Worm (Caenorhabditis elegans) whole organism, mixed stage, embryonic: Measurements from ENCODE around the gene R05G6.4.
A peak's percentile ranks its signal among the peaks of the same experiment; 100 is the strongest.

Source experiments
- bed-3 ChIP-seq: fragments of 200-800 bp; sonication (Bioruptor generic); optimal IDR thresholded peaks from 3 replicates; lab custom pipeline; 2018; ENCODE audit warnings: mild to moderate bottlenecking, missing genetic modification characterization, moderate library complexity, missing compliant biosample characterization
- blmp-1 ChIP-seq: fragments of 150-350 bp; optimal IDR thresholded peaks from 2 replicates; lab custom pipeline; 2014; ENCODE audit warnings: missing biosample characterization, missing genetic modification characterization
- ceh-39 ChIP-seq: fragments of 150-350 bp; optimal IDR thresholded peaks from 2 replicates; lab custom pipeline; 2014; ENCODE audit warnings: missing biosample characterization, missing genetic modification characterization
- ceh-43 ChIP-seq: fragments of 200-800 bp; sonication (Bioruptor generic); optimal IDR thresholded peaks from 2 replicates; lab custom pipeline; 2018; ENCODE audit warnings: mild to moderate bottlenecking, missing genetic modification characterization, moderate library complexity, missing compliant biosample characterization
- ceh-83 ChIP-seq: fragments of 200-800 bp; sonication (Bioruptor generic); optimal IDR thresholded peaks from 2 replicates; lab custom pipeline; 2018; ENCODE audit warnings: mild to moderate bottlenecking, missing genetic modification characterization, missing compliant biosample characterization
- ces-1 ChIP-seq: fragments of 150-350 bp; optimal IDR thresholded peaks from 2 replicates; lab custom pipeline; 2014; ENCODE audit warnings: missing biosample characterization, missing genetic modification reagents, missing genetic modification characterization
- cnd-1 ChIP-seq: fragments of 200-800 bp; sonication (Bioruptor generic); optimal IDR thresholded peaks from 2 replicates; lab custom pipeline; 2018; ENCODE audit warnings: mild to moderate bottlenecking, missing genetic modification characterization, missing compliant biosample characterization
- drap-1 ChIP-seq: fragments of 200-800 bp; sonication (Bioruptor generic); optimal IDR thresholded peaks from 3 replicates; lab custom pipeline; 2018; ENCODE audit warnings: mild to moderate bottlenecking, missing genetic modification characterization, missing compliant biosample characterization
- elt-1 ChIP-seq: sonication (generic microtip); optimal IDR thresholded peaks from 2 replicates; lab custom pipeline; 2017; ENCODE audit warnings: missing genetic modification characterization, mild to moderate bottlenecking, missing compliant biosample characterization, antibody characterized with exemption, moderate library complexity, borderline replicate concordance; ENCODE audit not compliant: insufficient read depth
- elt-3 ChIP-seq: fragments of 150-350 bp; optimal IDR thresholded peaks from 2 replicates; lab custom pipeline; 2014; ENCODE audit warnings: missing biosample characterization, missing genetic modification characterization
- flh-1 ChIP-seq: fragments of 200-800 bp; sonication (Bioruptor generic); optimal IDR thresholded peaks from 2 replicates; lab custom pipeline; 2018; ENCODE audit warnings: mild to moderate bottlenecking, missing genetic modification characterization, moderate library complexity, missing compliant biosample characterization
- hlh-1 ChIP-seq: fragments of 150-350 bp; optimal IDR thresholded peaks from 2 replicates; lab custom pipeline; 2014; ENCODE audit warnings: missing biosample characterization, missing genetic modification reagents, missing genetic modification characterization
- lin-13 ChIP-seq: fragments of 150-350 bp; optimal IDR thresholded peaks from 2 replicates; lab custom pipeline; 2014; ENCODE audit warnings: missing biosample characterization, missing genetic modification characterization
- lin-32 ChIP-seq: fragments of 200-800 bp; sonication (Bioruptor generic); optimal IDR thresholded peaks from 2 replicates; lab custom pipeline; 2018; ENCODE audit warnings: mild to moderate bottlenecking, missing genetic modification characterization, missing compliant biosample characterization
- lsy-2 ChIP-seq: fragments of 150-350 bp; optimal IDR thresholded peaks from 2 replicates; lab custom pipeline; 2014; ENCODE audit warnings: missing biosample characterization, missing genetic modification characterization
- mab-5 ChIP-seq: fragments of 150-350 bp; optimal IDR thresholded peaks from 2 replicates; lab custom pipeline; 2014; ENCODE audit warnings: missing biosample characterization, missing genetic modification characterization
- mep-1 ChIP-seq: fragments of 150-350 bp; optimal IDR thresholded peaks from 2 replicates; lab custom pipeline; 2017; ENCODE audit warnings: missing biosample characterization, missing genetic modification reagents, missing genetic modification characterization, inconsistent platforms
- mls-2 ChIP-seq: sonication (generic microtip); optimal IDR thresholded peaks from 2 replicates; lab custom pipeline; 2016; ENCODE audit warnings: mild to moderate bottlenecking, missing genetic modification characterization, moderate library complexity, missing compliant biosample characterization
- nhr-12 ChIP-seq: fragments of 150-350 bp; optimal IDR thresholded peaks from 2 replicates; lab custom pipeline; 2014; ENCODE audit warnings: missing biosample characterization, missing genetic modification characterization
- nhr-237 ChIP-seq: fragments of 150-350 bp; optimal IDR thresholded peaks from 2 replicates; lab custom pipeline; 2014; ENCODE audit warnings: missing biosample characterization, missing genetic modification characterization
- nhr-28 ChIP-seq: fragments of 150-350 bp; optimal IDR thresholded peaks from 2 replicates; lab custom pipeline; 2014; ENCODE audit warnings: missing biosample characterization, missing genetic modification characterization
- nhr-76 ChIP-seq: sonication (generic microtip); optimal IDR thresholded peaks from 2 replicates; lab custom pipeline; 2017; ENCODE audit warnings: missing biosample characterization, missing genetic modification characterization
- pha-4 ChIP-seq: fragments of 150-350 bp; optimal IDR thresholded peaks from 2 replicates; lab custom pipeline; 2018; ENCODE audit warnings: missing biosample characterization, missing genetic modification reagents, missing genetic modification characterization
- sem-2 ChIP-seq: fragments of 200-800 bp; sonication (Bioruptor generic); optimal IDR thresholded peaks from 2 replicates; lab custom pipeline; 2018; ENCODE audit warnings: mild to moderate bottlenecking, missing genetic modification characterization, missing compliant biosample characterization
- snpc-4 ChIP-seq: fragments of 150-350 bp; optimal IDR thresholded peaks from 2 replicates; lab custom pipeline; 2014; ENCODE audit warnings: missing biosample characterization, missing genetic modification characterization
- sptf-1 ChIP-seq: sonication (generic microtip); optimal IDR thresholded peaks from 2 replicates; lab custom pipeline; 2017; ENCODE audit warnings: mild to moderate bottlenecking, missing genetic modification characterization, moderate library complexity, missing compliant biosample characterization
- tbx-8 ChIP-seq: fragments of 200-800 bp; sonication (Bioruptor generic); optimal IDR thresholded peaks from 2 replicates; lab custom pipeline; 2018; ENCODE audit warnings: mild to moderate bottlenecking, missing genetic modification characterization, moderate library complexity, missing compliant biosample characterization
- unc-120 ChIP-seq: sonication (generic microtip); optimal IDR thresholded peaks from 2 replicates; lab custom pipeline; 2017; ENCODE audit warnings: missing genetic modification characterization, missing compliant biosample characterization; ENCODE audit not compliant: poor library complexity, severe bottlenecking
- unc-39 ChIP-seq: fragments of 150-350 bp; optimal IDR thresholded peaks from 2 replicates; lab custom pipeline; 2014; ENCODE audit warnings: missing biosample characterization, missing genetic modification characterization
- unc-62 ChIP-seq: fragments of 150-350 bp; optimal IDR thresholded peaks from 2 replicates; lab custom pipeline; 2014; ENCODE audit warnings: missing biosample characterization, missing genetic modification reagents, missing genetic modification characterization
- zip-8 ChIP-seq: fragments of 150-350 bp; optimal IDR thresholded peaks from 2 replicates; lab custom pipeline; 2014; ENCODE audit warnings: missing biosample characterization, missing genetic modification characterization
- ztf-11 ChIP-seq: fragments of 150-350 bp; optimal IDR thresholded peaks from 2 replicates; lab custom pipeline; 2014; ENCODE audit warnings: missing biosample characterization, missing genetic modification characterization

Gene R05G6.4

DNA sequence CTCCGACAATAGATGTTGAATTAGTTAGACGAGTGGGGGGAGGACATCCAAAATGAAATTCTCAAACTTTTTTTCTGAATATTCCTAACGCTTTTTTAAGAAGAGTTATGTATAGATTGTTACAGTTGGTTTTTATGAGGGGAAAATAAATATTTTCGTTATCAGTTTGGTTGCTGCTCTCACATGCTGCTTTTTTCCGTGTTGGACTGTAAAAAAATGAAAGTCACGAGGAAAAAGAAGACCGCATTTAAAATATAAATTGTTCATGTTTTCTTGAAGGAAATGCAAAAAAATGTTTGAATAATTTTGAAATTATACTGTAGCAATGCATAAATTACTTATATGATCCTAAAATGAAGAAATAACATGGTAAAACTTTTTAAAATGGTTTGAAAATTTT, 7.8 kb downstream of the R05G6.4 start:
- no peak for TF ChIP-seq lin-32 (GFP tag; lab: Kevin White, UChicago)
- no peak for TF ChIP-seq unc-120 (tag; lab: Kevin White, UChicago)
- no peak for TF ChIP-seq ztf-11
- no peak for TF ChIP-seq flh-1
- TF ChIP-seq mab-5, result no peak
- no peak for TF ChIP-seq sem-2
- TF ChIP-seq nhr-12 (tag; lab: Kevin White, UChicago), result no peak
- no peak for TF ChIP-seq lsy-2 (tag; lab: Kevin White, UChicago)
- no peak for TF ChIP-seq drap-1 (GFP tag; lab: Kevin White, UChicago)
- TF ChIP-seq bed-3, result no peak
- no peak for TF ChIP-seq ceh-39
- no peak for TF ChIP-seq unc-39 (tag; lab: Kevin White, UChicago)
- TF ChIP-seq unc-62, result no peak
- TF ChIP-seq nhr-76 (tag; lab: Kevin White, UChicago), result no peak
- no peak for TF ChIP-seq nhr-237 (tag; lab: Kevin White, UChicago)
- no peak for TF ChIP-seq zip-8 (tag; lab: Kevin White, UChicago)
- TF ChIP-seq ces-1 (GFP tag; lab: Kevin White, UChicago), result no peak
- no peak for TF ChIP-seq mls-2
- TF ChIP-seq snpc-4 (tag; lab: Kevin White, UChicago), result no peak

DNA sequence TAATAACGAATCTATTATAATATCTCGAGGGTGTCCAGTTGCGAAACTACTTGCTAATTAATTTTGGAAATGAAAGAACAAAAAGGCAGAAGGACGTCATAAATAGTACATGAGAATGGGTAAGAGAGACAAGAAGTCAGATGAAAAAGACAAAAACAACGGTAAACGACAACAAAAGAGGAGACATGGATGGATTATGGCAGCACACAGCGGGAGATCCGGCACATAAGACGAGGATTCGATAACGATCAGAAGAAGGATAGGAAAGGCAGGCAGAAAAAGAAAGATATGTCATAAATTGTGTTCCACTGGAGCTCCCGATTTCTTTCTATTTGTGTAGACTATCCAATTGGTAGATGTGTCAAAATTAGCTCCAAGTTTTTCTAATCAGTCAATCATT, 8.6 kb downstream of the R05G6.4 start:
- TF ChIP-seq elt-1 (tag; lab: Kevin White, UChicago), result peak; percentile 50
- TF ChIP-seq hlh-1 (tag; lab: Kevin White, UChicago), result no peak
- TF ChIP-seq mls-2, result peak; percentile 43

DNA sequence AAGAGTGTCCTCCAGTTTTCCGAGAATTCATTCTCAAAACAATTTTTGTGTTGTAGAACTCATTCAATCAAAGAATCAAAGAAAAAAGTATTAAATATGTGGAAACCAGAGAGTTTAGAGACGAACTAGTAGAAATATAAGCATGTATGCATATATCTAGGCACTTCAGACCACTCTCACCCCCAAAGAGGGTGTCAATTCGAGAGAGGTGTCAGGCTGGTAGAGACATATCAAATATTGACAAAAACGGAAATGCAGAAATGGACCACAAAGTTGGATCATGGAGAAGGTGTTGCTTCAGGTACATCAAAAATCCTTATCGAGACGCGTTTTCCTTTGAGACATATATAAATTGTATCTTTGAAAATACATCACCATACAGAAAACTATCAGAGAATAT, 10.7 kb downstream of the R05G6.4 start:
- TF ChIP-seq flh-1 (no peak), pha-4 (peak; percentile 51)

DNA sequence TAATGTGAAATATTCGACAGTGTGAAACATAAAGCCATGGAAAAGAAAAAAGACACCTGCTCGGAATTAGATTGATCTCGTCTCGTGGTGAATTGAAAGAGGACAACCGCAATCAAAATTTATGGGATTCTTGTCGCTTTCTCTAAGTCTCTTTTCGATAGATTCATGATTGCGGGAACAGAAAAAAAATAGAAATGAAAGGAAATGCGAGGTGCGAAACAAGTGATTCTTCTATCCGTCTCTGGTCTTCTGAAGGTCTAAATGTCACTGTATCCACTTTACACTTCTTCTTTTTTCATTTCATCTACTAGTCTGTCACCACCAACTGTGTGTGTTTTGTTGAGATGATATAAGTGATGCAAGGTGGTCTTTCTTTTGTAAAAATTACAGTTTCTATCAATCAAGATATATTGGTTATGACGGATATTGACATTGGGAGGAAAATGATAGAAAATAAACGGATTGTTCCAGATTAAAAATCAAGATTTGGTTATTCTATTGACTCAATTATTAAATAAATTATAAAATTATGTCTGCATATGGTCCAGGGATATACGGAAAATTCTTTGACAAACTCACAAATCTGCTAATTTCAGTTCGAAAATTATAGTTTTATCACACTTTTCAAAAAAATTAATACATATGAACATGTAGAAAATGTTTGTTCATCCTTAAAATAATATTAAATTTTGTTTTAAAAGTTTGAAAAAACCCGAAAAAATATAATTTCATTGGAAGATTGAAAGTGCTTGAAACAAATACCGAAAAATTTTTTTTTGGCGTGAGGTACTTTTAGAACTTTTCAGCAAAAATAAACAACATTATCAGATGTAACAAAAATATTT, 17.4 kb downstream of the R05G6.4 start:
- TF ChIP-seq flh-1 (no peak), pha-4 (no peak), tbx-8 (GFP tag; lab: Kevin White, UChicago) (no peak), unc-120 (tag; lab: Kevin White, UChicago) (no peak), nhr-28 (no peak), mep-1 (no peak), lin-32 (GFP tag; lab: Kevin White, UChicago) (no peak), sem-2 (no peak), bed-3 (no peak), ceh-83 (GFP tag; lab: Kevin White, UChicago) (no peak), cnd-1 (tag; lab: Kevin White, UChicago) (no peak), hlh-1 (tag; lab: Kevin White, UChicago) (no peak), nhr-12 (tag; lab: Kevin White, UChicago) (no peak), blmp-1 (no peak), lin-13 (tag; lab: Kevin White, UChicago) (no peak), unc-39 (tag; lab: Kevin White, UChicago) (no peak), unc-62 (no peak)

DNA sequence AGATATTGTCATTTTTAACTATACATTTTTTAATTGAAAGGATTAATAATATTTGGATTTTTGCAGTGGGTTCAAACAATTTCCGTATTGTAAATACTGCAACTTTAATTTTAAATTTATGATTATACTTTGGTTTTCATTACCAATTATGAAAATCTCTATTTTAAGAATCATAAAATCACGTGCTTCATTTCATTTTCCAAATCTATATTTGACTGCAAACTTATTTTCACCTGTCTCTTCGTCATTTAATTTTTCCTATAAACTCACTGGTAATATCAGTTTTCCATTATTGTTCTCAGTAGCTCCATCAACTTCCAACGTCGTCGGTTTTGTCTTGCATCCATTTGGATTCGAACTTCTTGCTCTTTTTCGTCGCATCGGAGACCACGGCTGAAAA, 19.3 kb downstream of the R05G6.4 start, which contains the start of gene R05G6.1:
TSS of gene R05G6.1 (plus strand) at position 301 of the 400 bp plus-strand sequence.
- no peak for TF ChIP-seq lsy-2 (tag; lab: Kevin White, UChicago)
- no peak for TF ChIP-seq lin-32 (GFP tag; lab: Kevin White, UChicago)
- TF ChIP-seq ceh-83 (GFP tag; lab: Kevin White, UChicago), result no peak
- no peak for TF ChIP-seq unc-39 (tag; lab: Kevin White, UChicago)
- TF ChIP-seq sptf-1 (tag; lab: Kevin White, UChicago), result no peak
- no peak for TF ChIP-seq unc-120 (tag; lab: Kevin White, UChicago)
- TF ChIP-seq unc-62, result no peak
- TF ChIP-seq nhr-237 (tag; lab: Kevin White, UChicago), result no peak
- TF ChIP-seq flh-1, result no peak
- TF ChIP-seq ceh-43 (GFP tag; lab: Kevin White, UChicago), result no peak
- no peak for TF ChIP-seq hlh-1 (tag; lab: Kevin White, UChicago)
- TF ChIP-seq elt-3 (tag; lab: Kevin White, UChicago), result no peak
- TF ChIP-seq nhr-12 (tag; lab: Kevin White, UChicago), result no peak
- TF ChIP-seq nhr-76 (tag; lab: Kevin White, UChicago), result no peak
- TF ChIP-seq bed-3, result no peak
